Fruit fly (Drosophila melanogaster): ENCODE results near the gene CG45545.

- TF ChIP-seq net (GFP tag; optimal IDR thresholded peaks at IDR 0.05) (no peak), CG3919 (GFP tag; optimal IDR thresholded peaks at IDR 0.05) (no peak), CG1621 (tag; optimal IDR thresholded peaks at IDR 0.05) (no peak), Met (GFP tag; optimal IDR thresholded peaks at IDR 0.05) (no peak), CG6854 (GFP tag; optimal IDR thresholded peaks at IDR 0.05) (no peak), CG6163 (GFP tag; IDR thresholded peaks at IDR 0.05) (no peak), Sox102F (GFP tag; optimal IDR thresholded peaks at IDR 0.05) (no peak), Sox15 (GFP tag; optimal IDR thresholded peaks at IDR 0.05) (no peak)
Observed at dm6 chr3R:7519356-7519755, 32.5 kb upstream of the CG45545 start, which contains the start of gene Ubc84D.

Data from whole organism, prepupa.